Worm (Caenorhabditis elegans) whole organism, midembryonic: ENCODE results near the gene pos-1.

Experiments used
- flt-1 ChIP-seq: fragments of 200-800 bp; sonication (Bioruptor generic); IDR thresholded peaks from 2 replicates; pipeline ENCODE4 v1.3.6; 2022; ENCODE audit warnings: missing genetic modification characterization, missing compliant biosample characterization
- ztf-29 ChIP-seq: fragments of 200-800 bp; sonication (Bioruptor generic); IDR thresholded peaks from 2 replicates; pipeline ENCODE4 v1.3.6; 2022; ENCODE audit warnings: missing genetic modification reagents, missing genetic modification characterization, missing compliant biosample characterization

- TF ChIP-seq ztf-29 (GFP tag; lab: Robert Waterston, UW) (no peak), flt-1 (GFP tag; lab: Robert Waterston, UW) (no peak)
Observed at ce11 chrV:8417271-8417670, 3.4 kb downstream of the pos-1 start.
